Fruit fly (Drosophila melanogaster) whole organism, embryonic: Measurements from ENCODE around the gene CG14958.
A peak's percentile ranks its signal among the peaks of the same experiment; 100 is the strongest.

ENCODE experiments used
- CG10431 ChIP-seq: fragments of 200-800 bp; sonication (Bioruptor generic); optimal IDR thresholded peaks from 3 replicates; lab custom pipeline; 2018; ENCODE audit warnings: missing biosample characterization, mild to moderate bottlenecking, missing genetic modification characterization
- CG10565 ChIP-seq: fragments of 200-800 bp; sonication (Bioruptor generic); optimal IDR thresholded peaks from 3 replicates; lab custom pipeline; 2016; ENCODE audit warnings: missing biosample characterization, mild to moderate bottlenecking, missing genetic modification characterization
- CG11723 ChIP-seq: fragments of 200-800 bp; sonication (Bioruptor generic); optimal IDR thresholded peaks from 2 replicates; lab custom pipeline; 2017; ENCODE audit warnings: missing biosample characterization, mild to moderate bottlenecking, missing genetic modification characterization
- CG12659 ChIP-seq: fragments of 200-800 bp; sonication (Bioruptor generic); optimal IDR thresholded peaks from 3 replicates; lab custom pipeline; 2017; ENCODE audit warnings: mild to moderate bottlenecking, missing biosample characterization, missing genetic modification reagents, missing genetic modification characterization
- CG13894 ChIP-seq: fragments of 200-800 bp; sonication (Bioruptor generic); optimal IDR thresholded peaks from 3 replicates; lab custom pipeline; 2018; ENCODE audit warnings: missing biosample characterization, mild to moderate bottlenecking, missing genetic modification characterization, moderate library complexity
- CG15696 ChIP-seq: fragments of 200-800 bp; sonication (Bioruptor generic); optimal IDR thresholded peaks from 2 replicates; lab custom pipeline; 2019; ENCODE audit warnings: missing biosample characterization, mild to moderate bottlenecking, missing genetic modification characterization, moderate library complexity
- CG17328 ChIP-seq: fragments of 200-800 bp; sonication (Bioruptor generic); IDR thresholded peaks from 2 replicates; pipeline ENCODE4 v1.3.6; 2022; ENCODE audit warnings: missing biosample characterization, missing genetic modification characterization
- CG17359 ChIP-seq: fragments of 200-800 bp; sonication (Bioruptor generic); optimal IDR thresholded peaks from 3 replicates; lab custom pipeline; 2018; ENCODE audit warnings: missing biosample characterization, mild to moderate bottlenecking, missing genetic modification characterization, moderate library complexity
- CG17802 ChIP-seq: fragments of 200-800 bp; sonication (Bioruptor generic); optimal IDR thresholded peaks from 2 replicates; lab custom pipeline; 2018; ENCODE audit warnings: missing biosample characterization, mild to moderate bottlenecking, missing genetic modification characterization, moderate library complexity
- CG2116 ChIP-seq: fragments of 200-800 bp; sonication (Bioruptor generic); optimal IDR thresholded peaks from 3 replicates; lab custom pipeline; 2018; ENCODE audit warnings: missing biosample characterization, mild to moderate bottlenecking, missing genetic modification characterization
- CG31224 ChIP-seq: fragments of 200-800 bp; sonication (Bioruptor generic); IDR thresholded peaks from 2 replicates; pipeline ENCODE4 v1.3.6; 2022; ENCODE audit warnings: missing biosample characterization, missing genetic modification characterization
- CG4424 ChIP-seq: fragments of 200-800 bp; sonication (Bioruptor generic); optimal IDR thresholded peaks from 3 replicates; lab custom pipeline; 2016; ENCODE audit warnings: missing biosample characterization, missing genetic modification characterization
- CG4617 ChIP-seq: fragments of 200-800 bp; sonication (Bioruptor generic); optimal IDR thresholded peaks from 3 replicates; lab custom pipeline; 2016; ENCODE audit warnings: missing biosample characterization, missing genetic modification characterization, borderline replicate concordance
- CG6654 ChIP-seq: fragments of 200-800 bp; sonication (Bioruptor generic); optimal IDR thresholded peaks from 2 replicates; lab custom pipeline; 2017; ENCODE audit warnings: missing biosample characterization, mild to moderate bottlenecking, missing genetic modification characterization
- CG6689 ChIP-seq: fragments of 200-800 bp; sonication (Bioruptor generic); IDR thresholded peaks from 2 replicates; pipeline ENCODE4 v1.3.6; 2022; ENCODE audit warnings: missing biosample characterization, missing genetic modification characterization
- CG7556 ChIP-seq: fragments of 200-800 bp; sonication (Bioruptor generic); optimal IDR thresholded peaks from 2 replicates; lab custom pipeline; 2017; ENCODE audit warnings: missing biosample characterization, mild to moderate bottlenecking, missing genetic modification characterization
- CG7745 ChIP-seq: fragments of 200-800 bp; sonication (Bioruptor generic); optimal IDR thresholded peaks from 2 replicates; lab custom pipeline; 2018; ENCODE audit warnings: missing biosample characterization, mild to moderate bottlenecking, missing genetic modification characterization, moderate library complexity
- CG7963 ChIP-seq: fragments of 200-800 bp; sonication (Bioruptor generic); IDR thresholded peaks from 3 replicates; pipeline ENCODE4 v1.3.6; 2022; ENCODE audit warnings: missing biosample characterization, missing genetic modification characterization; ENCODE audit not compliant: partially characterized antibody
- CG8944 ChIP-seq: fragments of 200-800 bp; sonication (Bioruptor generic); optimal IDR thresholded peaks from 3 replicates; lab custom pipeline; 2016; ENCODE audit warnings: missing biosample characterization, missing genetic modification characterization
- Camta ChIP-seq: fragments of 200-800 bp; sonication (Bioruptor generic); optimal IDR thresholded peaks from 2 replicates; lab custom pipeline; 2016; ENCODE audit warnings: missing biosample characterization, missing genetic modification characterization
- Dek ChIP-seq: fragments of 200-800 bp; sonication (Bioruptor generic); optimal IDR thresholded peaks from 3 replicates; lab custom pipeline; 2019; ENCODE audit warnings: missing biosample characterization, mild to moderate bottlenecking, missing genetic modification characterization, moderate library complexity
- HLH3B ChIP-seq: fragments of 200-800 bp; sonication (Bioruptor generic); IDR thresholded peaks from 2 replicates; pipeline ENCODE4 v1.3.6; 2022; ENCODE audit warnings: missing biosample characterization, missing genetic modification characterization
- HmgZ ChIP-seq: fragments of 200-800 bp; sonication (Bioruptor generic); optimal IDR thresholded peaks from 2 replicates; lab custom pipeline; 2018; ENCODE audit warnings: missing biosample characterization, mild to moderate bottlenecking, missing genetic modification characterization
- Lhr ChIP-seq: fragments of 200-800 bp; sonication (Bioruptor generic); optimal IDR thresholded peaks from 3 replicates; lab custom pipeline; 2017; ENCODE audit warnings: mild to moderate bottlenecking, missing biosample characterization, missing genetic modification reagents, missing genetic modification characterization
- Pdp1 ChIP-seq, 2 experiments: fragments of 200-800 bp; sonication (Bioruptor generic); optimal IDR thresholded peaks; 3 replicates each; lab custom pipeline; 2016; ENCODE audit warnings: missing biosample characterization in 2 of 2, missing genetic modification characterization in 2 of 2, mild to moderate bottlenecking in 1 of 2, moderate library complexity in 1 of 2
- Rfx ChIP-seq: fragments of 200-800 bp; sonication (Bioruptor generic); IDR thresholded peaks from 2 replicates; pipeline ENCODE4 v1.3.6; 2022; ENCODE audit warnings: missing biosample characterization, missing genetic modification characterization
- Sry-δ ChIP-seq: fragments of 200-800 bp; sonication (Bioruptor generic); optimal IDR thresholded peaks from 2 replicates; lab custom pipeline; 2016; ENCODE audit warnings: missing biosample characterization, missing genetic modification characterization
- TFAM ChIP-seq: fragments of 200-800 bp; sonication (Bioruptor generic); optimal IDR thresholded peaks from 2 replicates; lab custom pipeline; 2017; ENCODE audit warnings: missing biosample characterization, missing genetic modification characterization, inconsistent platforms
- ab ChIP-seq: fragments of 200-800 bp; sonication (Bioruptor generic); optimal IDR thresholded peaks from 2 replicates; lab custom pipeline; 2016; ENCODE audit warnings: missing biosample characterization, missing genetic modification characterization
- bbx ChIP-seq: fragments of 200-800 bp; sonication (Bioruptor generic); IDR thresholded peaks from 2 replicates; pipeline ENCODE4 v1.3.6; 2022; ENCODE audit warnings: missing biosample characterization, missing genetic modification characterization; ENCODE audit not compliant: partially characterized antibody
- chif ChIP-seq, 2 experiments: fragments of 200-800 bp; sonication (Bioruptor generic); optimal IDR thresholded peaks; 3 replicates each; lab custom pipeline; 2016; ENCODE audit warnings: missing biosample characterization in 2 of 2, missing genetic modification characterization in 2 of 2
- chinmo ChIP-seq: fragments of 200-800 bp; sonication (Bioruptor generic); IDR thresholded peaks from 4 replicates; pipeline ENCODE4 v1.3.6; 2022; ENCODE audit warnings: missing biosample characterization, missing genetic modification characterization; ENCODE audit not compliant: partially characterized antibody
- chm ChIP-seq: fragments of 200-800 bp; sonication (Bioruptor generic); IDR thresholded peaks from 2 replicates; pipeline ENCODE4 v1.3.6; 2022; ENCODE audit warnings: missing biosample characterization, missing genetic modification characterization
- crp ChIP-seq, 2 experiments: fragments of 200-800 bp; sonication (Bioruptor generic); optimal IDR thresholded peaks; 2 replicates in 1 of 2; 3 replicates in 1 of 2; lab custom pipeline; 2017; ENCODE audit warnings: missing biosample characterization in 2 of 2, missing genetic modification characterization in 2 of 2, mild to moderate bottlenecking in 1 of 2, moderate library complexity in 1 of 2
- gem ChIP-seq: fragments of 200-800 bp; sonication (Bioruptor generic); optimal IDR thresholded peaks from 2 replicates; lab custom pipeline; 2019; ENCODE audit warnings: missing biosample characterization, mild to moderate bottlenecking, missing genetic modification characterization, moderate library complexity
- gsb-n ChIP-seq: fragments of 200-800 bp; sonication (Bioruptor generic); optimal IDR thresholded peaks from 3 replicates; lab custom pipeline; 2018; ENCODE audit warnings: missing biosample characterization, mild to moderate bottlenecking, missing genetic modification characterization
- lab ChIP-seq: fragments of 200-800 bp; sonication (Bioruptor generic); optimal IDR thresholded peaks from 3 replicates; lab custom pipeline; 2017; ENCODE audit warnings: missing biosample characterization, missing genetic modification characterization, mild to moderate bottlenecking, moderate library complexity, missing genetic modification reagents
- nmo ChIP-seq: fragments of 200-800 bp; sonication (Bioruptor generic); optimal IDR thresholded peaks from 2 replicates; lab custom pipeline; 2018; ENCODE audit warnings: missing biosample characterization, mild to moderate bottlenecking, missing genetic modification characterization, moderate library complexity
- nom ChIP-seq: fragments of 200-800 bp; sonication (Bioruptor generic); optimal IDR thresholded peaks from 2 replicates; lab custom pipeline; 2017; ENCODE audit warnings: missing biosample characterization, missing genetic modification characterization, mild to moderate bottlenecking, moderate library complexity, missing genetic modification reagents
- odd ChIP-seq: fragments of 200-800 bp; sonication (Bioruptor generic); optimal IDR thresholded peaks from 2 replicates; lab custom pipeline; 2017; ENCODE audit warnings: missing biosample characterization, mild to moderate bottlenecking, missing genetic modification characterization
- p53 ChIP-seq: fragments of 200-800 bp; sonication (Bioruptor generic); optimal IDR thresholded peaks from 2 replicates; lab custom pipeline; 2016; ENCODE audit warnings: missing biosample characterization, missing genetic modification characterization
- repo ChIP-seq: fragments of 200-800 bp; sonication (Bioruptor generic); optimal IDR thresholded peaks from 2 replicates; lab custom pipeline; 2016; ENCODE audit warnings: missing biosample characterization, missing genetic modification characterization
- ro ChIP-seq: fragments of 200-800 bp; sonication (Bioruptor generic); IDR thresholded peaks from 2 replicates; pipeline ENCODE4 v1.3.6; 2022; ENCODE audit warnings: missing biosample characterization, missing genetic modification characterization
- tap ChIP-seq: fragments of 200-800 bp; optimal IDR thresholded peaks from 3 replicates; lab custom pipeline; 2019; ENCODE audit warnings: missing biosample characterization, mild to moderate bottlenecking, missing genetic modification characterization, moderate library complexity
- tll ChIP-seq, 2 experiments: fragments of 200-800 bp in 1 of 2; fragments of >200 bp in 1 of 2; sonication (Bioruptor generic) in 1 of 2; optimal IDR thresholded peaks; 2 replicates each; lab custom pipeline; 2017 to 2019; ENCODE audit warnings: missing biosample characterization in 2 of 2, missing genetic modification characterization in 2 of 2, mild to moderate bottlenecking in 1 of 2, moderate library complexity in 1 of 2
- toy ChIP-seq: fragments of 200-800 bp; sonication (Bioruptor generic); IDR thresholded peaks from 2 replicates; pipeline ENCODE4 v1.3.6; 2022; ENCODE audit warnings: missing biosample characterization, missing genetic modification characterization
- trem ChIP-seq: fragments of 200-800 bp; optimal IDR thresholded peaks from 3 replicates; lab custom pipeline; 2019; ENCODE audit warnings: missing biosample characterization, mild to moderate bottlenecking, missing genetic modification characterization, moderate library complexity

The CG14958 gene

dm6 chr3L:3159309-3160194 is 30.2 kb upstream of the CG14958 start, which contains the start of the genes ND-30 and CG15812 (continued):
- TF ChIP-seq ab (no peak), tll (GFP tag; optimal IDR thresholded peaks at IDR 0.05; lab: Kevin White, UChicago) (no peak), CG4617 (peak; percentile 47), CG6654 (no peak), trem (tag; lab: Kevin White, UChicago) (peak; percentile 35), odd (no peak), CG8944 (GFP tag; lab: Kevin White, UChicago) (no peak), CG6689 (GFP tag; lab: Robert Waterston, UW) (0 out of 2 replicates have a peak, but pooled peaks have one; percentile 5), gsb-n (tag; lab: Kevin White, UChicago) (no peak), chif (GFP tag; optimal IDR thresholded peaks at IDR 0.05; lab: Kevin White, UChicago) (no peak), gem (tag; lab: Kevin White, UChicago) (no peak), CG7556 (GFP tag; lab: Kevin White, UChicago) (peak; percentile 24), repo (GFP tag; lab: Kevin White, UChicago) (no peak), Lhr (GFP tag; lab: Kevin White, UChicago) (no peak), Sry-δ (GFP tag; lab: Kevin White, UChicago) (no peak), CG4424 (GFP tag; lab: Kevin White, UChicago) (no peak), CG10431 (GFP tag; lab: Kevin White, UChicago) (no peak), CG17359 (no peak), CG13894 (tag; lab: Kevin White, UChicago) (no peak), Camta (GFP tag; lab: Kevin White, UChicago) (no peak), CG7745 (tag; lab: Kevin White, UChicago) (no peak), Dek (tag; lab: Kevin White, UChicago) (no peak), p53 (no peak), tap (tag; lab: Kevin White, UChicago) (no peak), lab (GFP tag; lab: Kevin White, UChicago) (no peak), Pdp1 (GFP tag; optimal IDR thresholded peaks at IDR 0.05; lab: Kevin White, UChicago) (peak in 1 of 2 experiments; percentile 97), nmo (GFP tag; lab: Kevin White, UChicago) (peak; percentile 48), CG12659 (GFP tag; lab: Kevin White, UChicago) (peak; percentile 55), HLH3B (no peak), ro (GFP tag; lab: Robert Waterston, UW) (no peak), CG10565 (GFP tag; lab: Kevin White, UChicago) (no peak), CG17328 (no peak), Rfx (GFP tag; lab: Robert Waterston, UW) (peak; percentile 22; the same call in 1 of the 2 replicates), CG11723 (GFP tag; lab: Kevin White, UChicago) (no peak), CG31224 (GFP tag; lab: Robert Waterston, UW) (no peak), HmgZ (no peak), TFAM (GFP tag; lab: Kevin White, UChicago) (no peak), bbx (GFP tag; lab: Robert Waterston, UW) (no peak), CG2116 (peak; percentile 39), chm (no peak), CG7963 (no peak), CG15696 (tag; lab: Kevin White, UChicago) (peak; percentile 14), CG17802 (tag; lab: Kevin White, UChicago) (no peak), chinmo (GFP tag; lab: Robert Waterston, UW) (0 out of 4 replicates have a peak, but pooled peaks have one; percentile 29), nom (GFP tag; lab: Kevin White, UChicago) (no peak), crp (GFP tag; optimal IDR thresholded peaks at IDR 0.05; lab: Kevin White, UChicago) (no peak), toy (GFP tag; lab: Robert Waterston, UW) (no peak)
